Worm (Caenorhabditis elegans) whole organism, L3 larva: ENCODE data around the gene Y113G7C.1.

Experiments
- R02D3.7 ChIP-seq: fragments of 150-350 bp; optimal IDR thresholded peaks from 2 replicates; lab custom pipeline; 2014; ENCODE audit warnings: missing biosample characterization, missing genetic modification characterization
- ZK546.5 ChIP-seq: sonication (generic microtip); optimal IDR thresholded peaks from 2 replicates; lab custom pipeline; 2017; ENCODE audit warnings: missing biosample characterization, missing genetic modification characterization
- aly-2 ChIP-seq: fragments of 150-350 bp; optimal IDR thresholded peaks from 2 replicates; lab custom pipeline; 2014; ENCODE audit warnings: missing biosample characterization, missing genetic modification characterization
- ceh-16 ChIP-seq: sonication (generic microtip); optimal IDR thresholded peaks from 2 replicates; lab custom pipeline; 2017; ENCODE audit warnings: missing biosample characterization, missing genetic modification characterization
- ceh-82 ChIP-seq: fragments of 150-350 bp; optimal IDR thresholded peaks from 2 replicates; lab custom pipeline; 2014; ENCODE audit warnings: missing biosample characterization, missing genetic modification characterization
- ceh-9 ChIP-seq: sonication (generic microtip); optimal IDR thresholded peaks from 2 replicates; lab custom pipeline; 2018; ENCODE audit warnings: missing biosample characterization, missing genetic modification characterization
- daf-12 ChIP-seq: fragments of 150-350 bp; optimal IDR thresholded peaks from 2 replicates; lab custom pipeline; 2014; ENCODE audit warnings: missing biosample characterization, missing genetic modification reagents, missing genetic modification characterization
- egl-27 ChIP-seq: sonication (generic microtip); optimal IDR thresholded peaks from 4 replicates; lab custom pipeline; 2017; ENCODE audit warnings: missing biosample characterization, missing genetic modification reagents, missing genetic modification characterization
- egl-5 ChIP-seq: fragments of 150-350 bp; optimal IDR thresholded peaks from 2 replicates; lab custom pipeline; 2017; ENCODE audit warnings: missing biosample characterization, missing genetic modification reagents, missing genetic modification characterization, inconsistent platforms
- elt-1 ChIP-seq: fragments of 150-350 bp; optimal IDR thresholded peaks from 2 replicates; lab custom pipeline; 2014; ENCODE audit warnings: missing biosample characterization, missing genetic modification characterization
- elt-3 ChIP-seq, 3 experiments: fragments of 150-350 bp in 1 of 3; sonication (generic microtip) in 2 of 3; optimal IDR thresholded peaks; 2 replicates in 2 of 3; 4 replicates in 1 of 3; lab custom pipeline; 2014 to 2017; ENCODE audit warnings: missing biosample characterization in 3 of 3, missing genetic modification characterization in 3 of 3
- eor-1 ChIP-seq, 2 experiments: fragments of 150-350 bp; optimal IDR thresholded peaks; 2 replicates each; lab custom pipeline; 2014 to 2018; ENCODE audit warnings: missing biosample characterization in 2 of 2, missing genetic modification characterization in 2 of 2
- fkh-10 ChIP-seq: sonication (generic microtip); optimal IDR thresholded peaks from 2 replicates; lab custom pipeline; 2017; ENCODE audit warnings: missing biosample characterization, missing genetic modification reagents, missing genetic modification characterization
- fkh-2 ChIP-seq: fragments of 150-350 bp; optimal IDR thresholded peaks from 2 replicates; lab custom pipeline; 2014; ENCODE audit warnings: missing biosample characterization, missing genetic modification reagents, missing genetic modification characterization
- fos-1 ChIP-seq: fragments of 150-350 bp; optimal IDR thresholded peaks from 2 replicates; lab custom pipeline; 2014; ENCODE audit warnings: missing biosample characterization, missing genetic modification characterization
- hmg-11 ChIP-seq: sonication (generic microtip); optimal IDR thresholded peaks from 2 replicates; lab custom pipeline; 2016; ENCODE audit warnings: missing genetic modification characterization, missing compliant biosample characterization
- jun-1 ChIP-seq: fragments of 150-350 bp; optimal IDR thresholded peaks from 2 replicates; lab custom pipeline; 2014; ENCODE audit warnings: missing biosample characterization, missing genetic modification reagents, missing genetic modification characterization
- lin-15B ChIP-seq: fragments of 150-350 bp; optimal IDR thresholded peaks from 2 replicates; lab custom pipeline; 2014; ENCODE audit warnings: missing biosample characterization, missing genetic modification characterization
- lin-39 ChIP-seq: fragments of 150-350 bp; optimal IDR thresholded peaks from 2 replicates; lab custom pipeline; 2018; ENCODE audit warnings: missing biosample characterization, missing genetic modification reagents, missing genetic modification characterization
- mdl-1 ChIP-seq: fragments of 150-350 bp; optimal IDR thresholded peaks from 2 replicates; lab custom pipeline; 2014; ENCODE audit warnings: missing biosample characterization, missing genetic modification characterization
- nfya-1 ChIP-seq: sonication (generic microtip); optimal IDR thresholded peaks from 2 replicates; lab custom pipeline; 2017; ENCODE audit warnings: missing genetic modification characterization, mild to moderate bottlenecking, missing compliant biosample characterization, antibody characterized with exemption, moderate library complexity; ENCODE audit not compliant: insufficient read depth
- nhr-11 ChIP-seq: fragments of 150-350 bp; optimal IDR thresholded peaks from 2 replicates; lab custom pipeline; 2014; ENCODE audit warnings: missing biosample characterization, missing genetic modification characterization
- nhr-12 ChIP-seq: fragments of 150-350 bp; optimal IDR thresholded peaks from 2 replicates; lab custom pipeline; 2014; ENCODE audit warnings: missing biosample characterization, missing genetic modification characterization
- nhr-23 ChIP-seq: fragments of 150-350 bp; optimal IDR thresholded peaks from 2 replicates; lab custom pipeline; 2014; ENCODE audit warnings: missing biosample characterization, missing genetic modification reagents, missing genetic modification characterization
- nhr-28 ChIP-seq: fragments of 150-350 bp; optimal IDR thresholded peaks from 2 replicates; lab custom pipeline; 2014; ENCODE audit warnings: missing biosample characterization, missing genetic modification characterization
- nhr-43 ChIP-seq: sonication (generic microtip); optimal IDR thresholded peaks from 2 replicates; lab custom pipeline; 2016; ENCODE audit warnings: mild to moderate bottlenecking, missing genetic modification characterization, missing compliant biosample characterization; ENCODE audit not compliant: poor library complexity, severe bottlenecking
- nhr-67 ChIP-seq: fragments of 150-350 bp; optimal IDR thresholded peaks from 2 replicates; lab custom pipeline; 2014; ENCODE audit warnings: missing biosample characterization, missing genetic modification characterization
- nhr-76 ChIP-seq: fragments of 150-350 bp; sonication (generic microtip); optimal IDR thresholded peaks from 5 replicates; lab custom pipeline; 2014; ENCODE audit warnings: missing biosample characterization, missing genetic modification characterization
- nhr-77 ChIP-seq: fragments of 150-350 bp; optimal IDR thresholded peaks from 2 replicates; lab custom pipeline; 2014; ENCODE audit warnings: missing biosample characterization, missing genetic modification characterization
- pha-4 ChIP-seq: fragments of 150-350 bp; optimal IDR thresholded peaks from 2 replicates; lab custom pipeline; 2014; ENCODE audit warnings: missing biosample characterization, missing genetic modification reagents, missing genetic modification characterization
- pqm-1 ChIP-seq: fragments of 150-350 bp; optimal IDR thresholded peaks from 2 replicates; lab custom pipeline; 2017; ENCODE audit warnings: missing biosample characterization, missing genetic modification characterization, inconsistent platforms
- sea-2 ChIP-seq: fragments of 150-350 bp; sonication (generic microtip); optimal IDR thresholded peaks from 4 replicates; lab custom pipeline; 2014; ENCODE audit warnings: missing biosample characterization, missing genetic modification reagents, missing genetic modification characterization
- skn-1 ChIP-seq: fragments of 150-350 bp; optimal IDR thresholded peaks from 2 replicates; lab custom pipeline; 2014; ENCODE audit warnings: missing biosample characterization, missing genetic modification characterization
- snpc-4 ChIP-seq: fragments of 150-350 bp; optimal IDR thresholded peaks from 2 replicates; lab custom pipeline; 2014; ENCODE audit warnings: missing biosample characterization, missing genetic modification characterization
- tbx-2 ChIP-seq: sonication (generic microtip); optimal IDR thresholded peaks from 2 replicates; lab custom pipeline; 2016; ENCODE audit warnings: mild to moderate bottlenecking, missing genetic modification characterization, missing compliant biosample characterization
- unc-39 ChIP-seq: sonication (generic microtip); optimal IDR thresholded peaks from 4 replicates; lab custom pipeline; 2017; ENCODE audit warnings: missing biosample characterization, missing genetic modification characterization
- unc-62 ChIP-seq: fragments of 150-350 bp; sonication (generic microtip); optimal IDR thresholded peaks from 4 replicates; lab custom pipeline; 2014; ENCODE audit warnings: missing biosample characterization, missing genetic modification reagents, missing genetic modification characterization
- zag-1 ChIP-seq: fragments of 150-350 bp; optimal IDR thresholded peaks from 2 replicates; lab custom pipeline; 2014; ENCODE audit warnings: missing biosample characterization, missing genetic modification characterization
- ztf-11 ChIP-seq: fragments of 150-350 bp; optimal IDR thresholded peaks from 2 replicates; lab custom pipeline; 2014; ENCODE audit warnings: missing biosample characterization, missing genetic modification characterization
- ztf-4 ChIP-seq: fragments of 150-350 bp; optimal IDR thresholded peaks from 2 replicates; lab custom pipeline; 2014; ENCODE audit warnings: missing biosample characterization, missing genetic modification characterization

Y113G7C.1 gene

DNA sequence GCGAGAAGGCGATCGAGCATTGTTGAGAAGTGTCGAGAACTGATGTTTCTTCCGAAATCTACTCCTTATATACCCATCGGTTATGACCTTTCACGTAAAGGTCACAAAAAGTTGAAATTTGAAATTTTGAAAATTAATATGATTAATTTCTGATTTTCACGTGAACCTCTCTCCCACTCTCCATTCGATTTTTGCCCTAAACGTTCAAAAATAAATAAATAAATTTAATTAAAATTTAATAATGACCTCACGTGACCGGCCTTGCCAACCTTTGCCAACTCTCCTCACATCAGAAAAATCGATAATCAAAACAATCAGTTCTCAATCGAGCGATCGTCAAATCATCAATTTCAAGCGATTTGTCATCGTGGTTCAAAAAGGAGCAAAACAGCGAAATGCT is at the start of gene Y113G7C.1:
Y113G7C.1 (plus strand) TSS at position 301 of the 400 bp plus-strand sequence.
- TF ChIP-seq ztf-4 (tag; lab: Kevin White, UChicago) (no peak), nhr-28 (no peak), ceh-82 (no peak), daf-12 (tag; lab: Kevin White, UChicago) (no peak), mdl-1 (tag; lab: Kevin White, UChicago) (no peak), nhr-12 (tag; lab: Kevin White, UChicago) (no peak), skn-1 (tag; lab: Kevin White, UChicago) (no peak), ztf-11 (tag; lab: Kevin White, UChicago) (no peak), pqm-1 (no peak), elt-3 (tag; optimal IDR thresholded peaks at IDR 0.05; lab: Kevin White, UChicago) (no peak), egl-27 (no peak), nhr-67 (tag; lab: Kevin White, UChicago) (no peak), nhr-11 (tag; lab: Kevin White, UChicago) (no peak), hmg-11 (tag; lab: Kevin White, UChicago) (no peak), nfya-1 (tag; lab: Kevin White, UChicago) (no peak), nhr-77 (no peak), fkh-10 (GFP tag; lab: Kevin White, UChicago) (no peak)

DNA sequence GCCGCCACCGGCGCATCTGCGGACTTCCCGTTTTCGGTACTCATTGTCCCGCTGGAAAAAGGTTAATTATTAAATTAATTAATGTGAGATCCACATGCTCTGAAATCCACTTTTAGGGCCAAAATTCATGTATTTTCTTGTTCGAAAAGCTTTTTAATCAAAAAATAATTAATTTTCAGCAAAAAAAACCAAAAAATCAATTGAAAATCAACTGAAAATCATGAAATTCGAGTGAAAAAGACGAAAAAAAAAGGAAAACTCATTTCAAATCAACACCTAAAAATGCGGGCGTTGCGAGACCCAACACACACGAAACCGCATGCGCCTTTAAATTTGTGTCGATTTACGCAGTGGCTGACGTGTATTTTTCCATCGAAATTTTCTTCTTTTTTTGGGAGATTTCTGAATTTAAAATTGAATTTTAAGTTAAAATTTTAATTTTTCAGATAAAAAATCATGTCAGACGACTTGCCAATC is 47.8 kb upstream of the Y113G7C.1 start, which contains the start of the genes prmt-1 and cdkr-3:
prmt-1 (minus strand) TSS at position 51 of the 477 bp plus-strand sequence.
cdkr-3 (plus strand) TSS at position 447 of the 477 bp plus-strand sequence.
- TF ChIP-seq pqm-1 (peak; percentile 12), fos-1 (tag; lab: Kevin White, UChicago) (no peak), ztf-11 (tag; lab: Kevin White, UChicago) (no peak), daf-12 (tag; lab: Kevin White, UChicago) (no peak), ceh-82 (no peak), fkh-10 (GFP tag; lab: Kevin White, UChicago) (peak; percentile 7), lin-15B (tag; lab: Kevin White, UChicago) (peak; percentile 77), ZK546.5 (tag; lab: Kevin White, UChicago) (no peak), fkh-2 (tag; lab: Kevin White, UChicago) (no peak), lin-39 (tag; lab: Kevin White, UChicago) (peak; percentile 53), unc-62 (GFP tag; lab: Kevin White, UChicago) (no peak), egl-5 (tag; lab: Kevin White, UChicago) (peak; percentile 29), elt-1 (no peak), nhr-77 (no peak), nhr-67 (tag; lab: Kevin White, UChicago) (no peak), unc-39 (no peak), nhr-43 (no peak), pha-4 (tag; lab: Kevin White, UChicago) (peak; percentile 75), nhr-12 (tag; lab: Kevin White, UChicago) (no peak), jun-1 (tag; lab: Kevin White, UChicago) (no peak), egl-27 (no peak), snpc-4 (tag; lab: Kevin White, UChicago) (peak; percentile 15), nhr-11 (tag; lab: Kevin White, UChicago) (no peak), skn-1 (tag; lab: Kevin White, UChicago) (no peak), mdl-1 (tag; lab: Kevin White, UChicago) (no peak), R02D3.7 (tag; lab: Kevin White, UChicago) (peak; percentile 87), nhr-76 (tag; lab: Kevin White, UChicago) (no peak), eor-1 (tag; optimal IDR thresholded peaks at IDR 0.05; lab: Kevin White, UChicago) (no peak), ceh-9 (tag; lab: Kevin White, UChicago) (no peak), sea-2 (no peak), nhr-23 (tag; lab: Kevin White, UChicago) (peak; percentile 18), nfya-1 (tag; lab: Kevin White, UChicago) (peak; percentile 65), tbx-2 (no peak), nhr-28 (no peak), zag-1 (tag; lab: Kevin White, UChicago) (no peak)

DNA sequence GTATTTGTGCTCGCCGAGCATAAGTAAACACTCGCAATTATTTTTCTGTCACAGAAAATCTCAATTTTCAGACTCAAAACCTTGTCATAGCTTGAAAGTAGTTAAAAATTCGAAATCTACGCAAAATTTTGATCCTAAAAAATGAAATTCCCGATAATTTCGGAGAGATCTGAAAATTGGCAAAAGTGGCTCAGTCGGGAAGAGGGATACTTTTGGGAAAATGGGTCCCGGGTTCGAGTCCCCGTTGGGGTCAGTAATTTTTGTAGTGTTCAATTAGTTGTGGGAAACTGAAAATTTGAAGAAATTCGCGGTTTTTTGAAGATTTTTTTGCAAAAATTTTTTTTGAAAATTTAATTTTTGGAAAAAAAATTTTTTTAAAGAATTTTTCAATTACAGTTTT is 40.6 kb upstream of the Y113G7C.1 start:
- TF ChIP-seq ceh-9 (tag; lab: Kevin White, UChicago): no peak
- TF ChIP-seq fkh-2 (tag; lab: Kevin White, UChicago): no peak
- no peak for TF ChIP-seq skn-1 (tag; lab: Kevin White, UChicago)
- TF ChIP-seq tbx-2: no peak
- no peak for TF ChIP-seq ceh-16 (tag; lab: Kevin White, UChicago)
- no peak for TF ChIP-seq egl-5 (tag; lab: Kevin White, UChicago)
- TF ChIP-seq sea-2: no peak
- no peak for TF ChIP-seq hmg-11 (tag; lab: Kevin White, UChicago)
- TF ChIP-seq aly-2: no peak
- TF ChIP-seq snpc-4 (tag; lab: Kevin White, UChicago): no peak
- TF ChIP-seq R02D3.7 (tag; lab: Kevin White, UChicago): no peak
- TF ChIP-seq nhr-77: no peak
- TF ChIP-seq ceh-82: no peak
- TF ChIP-seq elt-3 (tag; optimal IDR thresholded peaks at IDR 0.05; lab: Kevin White, UChicago): no peak
- TF ChIP-seq fos-1 (tag; lab: Kevin White, UChicago): no peak
- TF ChIP-seq ZK546.5 (tag; lab: Kevin White, UChicago): no peak
